Fruit fly (Drosophila melanogaster) whole organism, embryonic: ENCODE data around the gene Arl5.

Experiments used
- CG10267 ChIP-seq: fragments of 200-800 bp; sonication (Bioruptor generic); optimal IDR thresholded peaks from 2 replicates; lab custom pipeline; 2018; ENCODE audit warnings: missing biosample characterization, mild to moderate bottlenecking, missing genetic modification characterization, moderate library complexity
- CG10462 ChIP-seq: fragments of 200-800 bp; sonication (Bioruptor generic); optimal IDR thresholded peaks from 2 replicates; lab custom pipeline; 2016; ENCODE audit warnings: missing biosample characterization, missing genetic modification characterization
- CG14667 ChIP-seq: fragments of 200-800 bp; sonication (Bioruptor generic); IDR thresholded peaks from 2 replicates; pipeline ENCODE4 v1.3.6; 2022; ENCODE audit warnings: missing biosample characterization, missing genetic modification characterization
- CG15269 ChIP-seq: fragments of 200-800 bp; sonication (Bioruptor generic); optimal IDR thresholded peaks from 2 replicates; lab custom pipeline; 2018; ENCODE audit warnings: missing biosample characterization, mild to moderate bottlenecking, missing genetic modification characterization, moderate library complexity
- CG1647 ChIP-seq: fragments of 200-800 bp; sonication (Bioruptor generic); optimal IDR thresholded peaks from 3 replicates; lab custom pipeline; 2016; ENCODE audit warnings: missing biosample characterization, missing genetic modification characterization
- CG16813 ChIP-seq: fragments of 200-800 bp; sonication (Bioruptor generic); IDR thresholded peaks from 3 replicates; pipeline ENCODE4 v1.3.6; 2022; ENCODE audit warnings: missing biosample characterization, missing genetic modification characterization; ENCODE audit not compliant: partially characterized antibody
- CG17612 ChIP-seq: fragments of 200-800 bp; sonication (Bioruptor generic); IDR thresholded peaks from 2 replicates; pipeline ENCODE4 v1.3.6; 2022; ENCODE audit warnings: missing biosample characterization, missing genetic modification characterization
- CG18599 ChIP-seq: fragments of 200-800 bp; sonication (Bioruptor generic); optimal IDR thresholded peaks from 3 replicates; lab custom pipeline; 2017; ENCODE audit warnings: missing biosample characterization, missing genetic modification characterization, mild to moderate bottlenecking, moderate library complexity, missing genetic modification reagents
- CG2116 ChIP-seq: fragments of 200-800 bp; sonication (Bioruptor generic); optimal IDR thresholded peaks from 3 replicates; lab custom pipeline; 2018; ENCODE audit warnings: missing biosample characterization, mild to moderate bottlenecking, missing genetic modification characterization
- CG2120 ChIP-seq: fragments of 200-800 bp; sonication (Bioruptor generic); optimal IDR thresholded peaks from 3 replicates; lab custom pipeline; 2016; ENCODE audit warnings: missing biosample characterization, missing genetic modification characterization
- CG2875 ChIP-seq: fragments of 200-800 bp; sonication (Bioruptor generic); optimal IDR thresholded peaks from 2 replicates; lab custom pipeline; 2017; ENCODE audit warnings: missing biosample characterization, mild to moderate bottlenecking, missing genetic modification characterization, missing genetic modification reagents
- CG31224 ChIP-seq: fragments of 200-800 bp; sonication (Bioruptor generic); IDR thresholded peaks from 2 replicates; pipeline ENCODE4 v1.3.6; 2022; ENCODE audit warnings: missing biosample characterization, missing genetic modification characterization
- CG31388 ChIP-seq: fragments of 200-800 bp; sonication (Bioruptor generic); optimal IDR thresholded peaks from 2 replicates; lab custom pipeline; 2016; ENCODE audit warnings: missing biosample characterization, missing genetic modification characterization
- CG4707 ChIP-seq: fragments of 200-800 bp; sonication (Bioruptor generic); optimal IDR thresholded peaks from 2 replicates; lab custom pipeline; 2018; ENCODE audit warnings: missing biosample characterization, mild to moderate bottlenecking, missing genetic modification characterization, moderate library complexity
- CG7786 ChIP-seq: fragments of 200-800 bp; sonication (Bioruptor generic); optimal IDR thresholded peaks from 2 replicates; lab custom pipeline; 2016; ENCODE audit warnings: missing biosample characterization, missing genetic modification characterization
- CG8924 ChIP-seq: fragments of 200-800 bp; optimal IDR thresholded peaks from 3 replicates; lab custom pipeline; 2019; ENCODE audit warnings: missing biosample characterization, mild to moderate bottlenecking, missing genetic modification characterization, moderate library complexity
- D ChIP-seq, 2 experiments: fragments of 200-800 bp in 1 of 2; fragments of >200 bp in 1 of 2; sonication (Bioruptor generic) in 1 of 2; optimal IDR thresholded peaks; 2 replicates in 1 of 2; 3 replicates in 1 of 2; lab custom pipeline; 2017; ENCODE audit warnings: mild to moderate bottlenecking in 1 of 2, missing biosample characterization in 1 of 2, missing genetic modification characterization in 1 of 2, missing genetic modification reagents in 1 of 2
- Elba2 ChIP-seq: fragments of 200-800 bp; sonication (Bioruptor generic); optimal IDR thresholded peaks from 3 replicates; lab custom pipeline; 2016; ENCODE audit warnings: missing biosample characterization, missing genetic modification characterization
- Ets65A ChIP-seq: fragments of 200-800 bp; sonication (Bioruptor generic); peaks from one replicate; lab custom pipeline; 2016; ENCODE audit warnings: missing biosample characterization, missing genetic modification characterization
- Fer3 ChIP-seq: fragments of 200-800 bp; sonication (Bioruptor generic); optimal IDR thresholded peaks from 2 replicates; lab custom pipeline; 2018; ENCODE audit warnings: missing biosample characterization, mild to moderate bottlenecking, missing genetic modification characterization, moderate library complexity
- GATAe ChIP-seq: fragments of 200-800 bp; sonication (Bioruptor generic); conservative IDR thresholded peaks from 2 replicates; pipeline ENCODE4 v1.3.6; 2022; ENCODE audit warnings: missing biosample characterization, missing genetic modification characterization
- Gug ChIP-seq: fragments of 200-800 bp; sonication (Bioruptor generic); IDR thresholded peaks from 4 replicates; pipeline ENCODE4 v1.3.6; 2022; ENCODE audit warnings: missing biosample characterization, missing genetic modification characterization
- Hr3 ChIP-seq: fragments of 200-800 bp; sonication (Bioruptor generic); optimal IDR thresholded peaks from 3 replicates; lab custom pipeline; 2016; ENCODE audit warnings: missing biosample characterization, missing genetic modification characterization
- MESR4 ChIP-seq: fragments of 200-800 bp; sonication (Bioruptor generic); optimal IDR thresholded peaks from 2 replicates; lab custom pipeline; 2018; ENCODE audit warnings: missing biosample characterization, mild to moderate bottlenecking, missing genetic modification characterization, moderate library complexity
- Med ChIP-seq: fragments of 200-800 bp; sonication (Bioruptor generic); peaks from one replicate; lab custom pipeline; 2016; ENCODE audit warnings: missing biosample characterization, missing genetic modification characterization, mild to moderate bottlenecking, inconsistent platforms, moderate library complexity
- Optix ChIP-seq: fragments of 200-800 bp; sonication (Bioruptor generic); IDR thresholded peaks from 3 replicates; pipeline ENCODE4 v1.3.6; 2022; ENCODE audit warnings: missing biosample characterization, missing genetic modification characterization
- Spps ChIP-seq: fragments of 200-800 bp; sonication (Bioruptor generic); optimal IDR thresholded peaks from 2 replicates; lab custom pipeline; 2018; ENCODE audit warnings: missing biosample characterization, mild to moderate bottlenecking, missing genetic modification characterization
- TFAM ChIP-seq: fragments of 200-800 bp; sonication (Bioruptor generic); optimal IDR thresholded peaks from 2 replicates; lab custom pipeline; 2017; ENCODE audit warnings: missing biosample characterization, missing genetic modification characterization, inconsistent platforms
- Xbp1 ChIP-seq: fragments of 200-800 bp; sonication (Bioruptor generic); optimal IDR thresholded peaks from 3 replicates; lab custom pipeline; 2016; ENCODE audit warnings: missing biosample characterization, mild to moderate bottlenecking, missing genetic modification characterization
- ab ChIP-seq: fragments of 200-800 bp; sonication (Bioruptor generic); optimal IDR thresholded peaks from 2 replicates; lab custom pipeline; 2016; ENCODE audit warnings: missing biosample characterization, missing genetic modification characterization
- abd-A ChIP-seq: fragments of 200-800 bp; sonication (Bioruptor generic); optimal IDR thresholded peaks from 3 replicates; lab custom pipeline; 2019; ENCODE audit warnings: missing biosample characterization, mild to moderate bottlenecking, missing genetic modification characterization, moderate library complexity
- amos ChIP-seq: fragments of 200-800 bp; sonication (Bioruptor generic); IDR thresholded peaks from 2 replicates; pipeline ENCODE4 v1.3.6; 2022; ENCODE audit warnings: missing biosample characterization, missing genetic modification characterization; ENCODE audit not compliant: partially characterized antibody
- bcd ChIP-seq: fragments of 200-800 bp; sonication (Bioruptor generic); optimal IDR thresholded peaks from 2 replicates; lab custom pipeline; 2017; ENCODE audit warnings: missing biosample characterization, mild to moderate bottlenecking, missing genetic modification characterization
- ci ChIP-seq: fragments of 200-800 bp; sonication (Bioruptor generic); IDR thresholded peaks from 3 replicates; pipeline ENCODE4 v1.3.6; 2022; ENCODE audit warnings: missing biosample characterization, missing genetic modification characterization
- corto ChIP-seq: fragments of 200-800 bp; sonication (Bioruptor generic); optimal IDR thresholded peaks from 2 replicates; lab custom pipeline; 2016; ENCODE audit warnings: missing biosample characterization, mild to moderate bottlenecking, missing genetic modification characterization, moderate library complexity
- disco-r ChIP-seq: fragments of 200-800 bp; sonication (Bioruptor generic); optimal IDR thresholded peaks from 2 replicates; lab custom pipeline; 2016; ENCODE audit warnings: missing biosample characterization, missing genetic modification characterization
- esg ChIP-seq: fragments of 200-800 bp; sonication (Bioruptor generic); conservative IDR thresholded peaks from 2 replicates; pipeline ENCODE4 v1.3.6; 2022; ENCODE audit warnings: missing biosample characterization, missing genetic modification characterization
- fd102C ChIP-seq: fragments of 200-800 bp; sonication (Bioruptor generic); optimal IDR thresholded peaks from 2 replicates; lab custom pipeline; 2018; ENCODE audit warnings: missing biosample characterization, mild to moderate bottlenecking, missing genetic modification characterization, moderate library complexity
- gce ChIP-seq: fragments of 200-800 bp; sonication (Bioruptor generic); IDR thresholded peaks from 3 replicates; pipeline ENCODE4 v1.3.6; 2022; ENCODE audit warnings: missing biosample characterization, missing genetic modification characterization
- gem ChIP-seq: fragments of 200-800 bp; sonication (Bioruptor generic); optimal IDR thresholded peaks from 2 replicates; lab custom pipeline; 2019; ENCODE audit warnings: missing biosample characterization, mild to moderate bottlenecking, missing genetic modification characterization, moderate library complexity
- ham ChIP-seq: fragments of 200-800 bp; sonication (Bioruptor generic); IDR thresholded peaks from 2 replicates; pipeline ENCODE4 v1.3.6; 2022; ENCODE audit warnings: missing biosample characterization, missing genetic modification characterization
- jigr1 ChIP-seq: fragments of 200-800 bp; sonication (Bioruptor generic); IDR thresholded peaks from 3 replicates; pipeline ENCODE4 v1.3.6; 2022; ENCODE audit warnings: missing biosample characterization, missing genetic modification characterization
- lbe ChIP-seq: fragments of 200-800 bp; sonication (Bioruptor generic); optimal IDR thresholded peaks from 2 replicates; lab custom pipeline; 2016; ENCODE audit warnings: missing biosample characterization, mild to moderate bottlenecking, missing genetic modification characterization
- lilli ChIP-seq: fragments of 200-800 bp; sonication (Bioruptor generic); optimal IDR thresholded peaks from 3 replicates; lab custom pipeline; 2016; ENCODE audit warnings: missing biosample characterization, missing genetic modification characterization
- mam ChIP-seq: fragments of 200-800 bp; sonication (Bioruptor generic); optimal IDR thresholded peaks from 3 replicates; lab custom pipeline; 2016; ENCODE audit warnings: missing biosample characterization, missing genetic modification characterization
- p53 ChIP-seq: fragments of 200-800 bp; sonication (Bioruptor generic); optimal IDR thresholded peaks from 2 replicates; lab custom pipeline; 2016; ENCODE audit warnings: missing biosample characterization, missing genetic modification characterization
- pho ChIP-seq: fragments of 200-800 bp; sonication (Bioruptor generic); optimal IDR thresholded peaks from 2 replicates; lab custom pipeline; 2016; ENCODE audit warnings: missing biosample characterization, missing genetic modification characterization
- sens ChIP-seq: fragments of 200-800 bp; sonication (Bioruptor generic); peaks from one replicate; lab custom pipeline; 2016; ENCODE audit warnings: missing biosample characterization, missing genetic modification characterization
- sqz ChIP-seq: fragments of 200-800 bp; sonication (Bioruptor generic); optimal IDR thresholded peaks from 3 replicates; lab custom pipeline; 2018; ENCODE audit warnings: missing biosample characterization, mild to moderate bottlenecking, missing genetic modification characterization
- vnd ChIP-seq: fragments of 200-800 bp; sonication (Bioruptor generic); IDR thresholded peaks from 3 replicates; pipeline ENCODE4 v1.3.6; 2022; ENCODE audit warnings: missing biosample characterization, missing genetic modification characterization; ENCODE audit not compliant: partially characterized antibody
- zf30C ChIP-seq: fragments of 200-800 bp; sonication (Bioruptor generic); optimal IDR thresholded peaks from 3 replicates; lab custom pipeline; 2018; ENCODE audit warnings: missing biosample characterization, mild to moderate bottlenecking, missing genetic modification characterization

Arl5 gene

DNA sequence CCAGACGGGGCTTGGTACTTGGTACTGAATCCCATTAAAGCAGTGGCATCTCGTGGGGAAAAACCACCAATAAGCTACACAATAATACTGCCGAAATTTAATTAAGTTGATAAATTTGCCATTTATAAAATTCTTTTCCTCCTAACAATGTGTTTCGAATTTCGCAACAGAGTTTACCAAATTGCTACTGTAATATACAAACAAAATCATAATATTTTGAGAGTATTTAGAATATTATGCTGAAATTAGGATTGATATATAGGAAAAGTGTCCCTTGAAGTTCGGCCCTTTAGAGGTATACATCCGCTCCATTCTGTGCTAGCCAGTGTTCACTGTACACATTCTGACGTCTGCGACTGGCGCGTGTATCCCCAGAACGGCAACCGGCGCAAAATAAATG is 15.0 kb downstream of the Arl5 start (continued):
- no peak for TF ChIP-seq CG31224 (GFP tag; lab: Robert Waterston, UW)
- no peak for TF ChIP-seq GATAe (GFP tag; lab: Robert Waterston, UW)
- no peak for TF ChIP-seq pho
- TF ChIP-seq fd102C (GFP tag; lab: Kevin White, UChicago), result no peak
- no peak for TF ChIP-seq corto (GFP tag; lab: Kevin White, UChicago)
- TF ChIP-seq CG14667, result peak; percentile 30; the same call in 1 of the 2 replicates
- 0 out of 3 replicates have a peak, but pooled peaks have one; percentile 16 for TF ChIP-seq ci
- peak; percentile 1; the same call in 1 of the 4 replicates for TF ChIP-seq Gug
- peak; percentile 82 for TF ChIP-seq Med (GFP tag; lab: Kevin White, UChicago)
- TF ChIP-seq Xbp1, result peak; percentile 21
- TF ChIP-seq CG15269, result peak; percentile 28
- no peak for TF ChIP-seq Hr3 (GFP tag; lab: Kevin White, UChicago)
- TF ChIP-seq CG18599 (GFP tag; lab: Kevin White, UChicago), result peak; percentile 59
- TF ChIP-seq p53 (GFP tag; lab: Kevin White, UChicago), result no peak
- TF ChIP-seq CG17612 (GFP tag; lab: Robert Waterston, UW), result no peak
- TF ChIP-seq ham (GFP tag; lab: Robert Waterston, UW), result no peak
- TF ChIP-seq Optix, result no peak
- TF ChIP-seq MESR4 (GFP tag; lab: Kevin White, UChicago), result no peak
- TF ChIP-seq gce, result no peak
- no peak for TF ChIP-seq TFAM
- TF ChIP-seq bcd, result peak; percentile 26
- peak; percentile 7 for TF ChIP-seq mam (GFP tag; lab: Kevin White, UChicago)
- TF ChIP-seq Fer3 (tag; lab: Kevin White, UChicago), result peak; percentile 17
- peak; percentile 64 for TF ChIP-seq CG2120 (GFP tag; lab: Kevin White, UChicago)
- no peak for TF ChIP-seq CG16813 (GFP tag; lab: Robert Waterston, UW)
- TF ChIP-seq Ets65A (GFP tag; lab: Kevin White, UChicago), result peak; percentile 83
- no peak for TF ChIP-seq sqz (GFP tag; lab: Kevin White, UChicago)
- no peak for TF ChIP-seq D (optimal IDR thresholded peaks at IDR 0.05; lab: Kevin White, UChicago)
- TF ChIP-seq D (GFP tag; optimal IDR thresholded peaks at IDR 0.05; lab: Kevin White, UChicago), result no peak
- no peak for TF ChIP-seq abd-A (tag; lab: Kevin White, UChicago)
- TF ChIP-seq CG2116 (GFP tag; lab: Kevin White, UChicago), result no peak
- no peak for TF ChIP-seq CG8924
- no peak for TF ChIP-seq esg (GFP tag; lab: Robert Waterston, UW)
- TF ChIP-seq zf30C (GFP tag; lab: Kevin White, UChicago), result no peak
- no peak for TF ChIP-seq CG2875 (GFP tag; lab: Kevin White, UChicago)
- TF ChIP-seq CG10267 (tag; lab: Kevin White, UChicago), result no peak
- no peak for TF ChIP-seq lbe (GFP tag; lab: Kevin White, UChicago)
- no peak for TF ChIP-seq jigr1 (GFP tag; lab: Robert Waterston, UW)
- no peak for TF ChIP-seq Elba2
- TF ChIP-seq ab, result no peak
- TF ChIP-seq Spps, result no peak
- no peak for TF ChIP-seq CG10462 (GFP tag; lab: Kevin White, UChicago)
- no peak for TF ChIP-seq gem
- peak; percentile 55 for TF ChIP-seq sens (GFP tag; lab: Kevin White, UChicago)
- no peak for TF ChIP-seq vnd (GFP tag; lab: Robert Waterston, UW)
- TF ChIP-seq amos (GFP tag; lab: Robert Waterston, UW), result no peak
- TF ChIP-seq disco-r, result no peak
- TF ChIP-seq CG1647 (GFP tag; lab: Kevin White, UChicago), result no peak
- TF ChIP-seq CG4707 (GFP tag; lab: Kevin White, UChicago), result no peak
- no peak for TF ChIP-seq CG7786 (GFP tag; lab: Kevin White, UChicago)
- no peak for TF ChIP-seq CG31388 (GFP tag; lab: Kevin White, UChicago)
- TF ChIP-seq lilli (GFP tag; lab: Kevin White, UChicago), result peak; percentile 32
